Worm (Caenorhabditis elegans): ENCODE measurements around the gene K12B6.4.

- TF ChIP-seq blmp-1 (tag; optimal IDR thresholded peaks at IDR 0.05) (no peak), unc-62 (GFP tag; optimal IDR thresholded peaks at IDR 0.05) (no peak), tbx-8 (GFP tag; optimal IDR thresholded peaks at IDR 0.05) (no peak), zip-8 (tag; optimal IDR thresholded peaks at IDR 0.05) (no peak)
Observed at ce11 chrV:6326394-6326793, 45.3 kb upstream of the K12B6.4 start.

Measured in whole organism, mixed stage, embryonic.